Fruit fly (Drosophila melanogaster) whole organism: ENCODE data around the gene Cyt-c1.

Experiments
- CG8478 ChIP-seq: fragments of >200 bp; optimal IDR thresholded peaks from 2 replicates; lab custom pipeline; 2018; ENCODE audit warnings: inconsistent platforms
- Dll ChIP-seq: fragments of >200 bp; optimal IDR thresholded peaks from 2 replicates; lab custom pipeline; 2017
- EcR ChIP-seq, 2 experiments: fragments of >200 bp; optimal IDR thresholded peaks; 2 replicates each; lab custom pipeline; 2017; ENCODE audit warnings: missing biosample characterization in 2 of 2, missing genetic modification characterization in 2 of 2, missing genetic modification reagents in 2 of 2
- pan ChIP-seq: fragments of >200 bp; optimal IDR thresholded peaks from 2 replicates; lab custom pipeline; 2017
- psq ChIP-seq: fragments of >200 bp; optimal IDR thresholded peaks from 2 replicates; lab custom pipeline; 2017
- usp ChIP-seq: fragments of >200 bp; optimal IDR thresholded peaks from 2 replicates; lab custom pipeline; 2017; ENCODE audit warnings: missing biosample characterization, missing genetic modification characterization, mixed read lengths

DNA sequence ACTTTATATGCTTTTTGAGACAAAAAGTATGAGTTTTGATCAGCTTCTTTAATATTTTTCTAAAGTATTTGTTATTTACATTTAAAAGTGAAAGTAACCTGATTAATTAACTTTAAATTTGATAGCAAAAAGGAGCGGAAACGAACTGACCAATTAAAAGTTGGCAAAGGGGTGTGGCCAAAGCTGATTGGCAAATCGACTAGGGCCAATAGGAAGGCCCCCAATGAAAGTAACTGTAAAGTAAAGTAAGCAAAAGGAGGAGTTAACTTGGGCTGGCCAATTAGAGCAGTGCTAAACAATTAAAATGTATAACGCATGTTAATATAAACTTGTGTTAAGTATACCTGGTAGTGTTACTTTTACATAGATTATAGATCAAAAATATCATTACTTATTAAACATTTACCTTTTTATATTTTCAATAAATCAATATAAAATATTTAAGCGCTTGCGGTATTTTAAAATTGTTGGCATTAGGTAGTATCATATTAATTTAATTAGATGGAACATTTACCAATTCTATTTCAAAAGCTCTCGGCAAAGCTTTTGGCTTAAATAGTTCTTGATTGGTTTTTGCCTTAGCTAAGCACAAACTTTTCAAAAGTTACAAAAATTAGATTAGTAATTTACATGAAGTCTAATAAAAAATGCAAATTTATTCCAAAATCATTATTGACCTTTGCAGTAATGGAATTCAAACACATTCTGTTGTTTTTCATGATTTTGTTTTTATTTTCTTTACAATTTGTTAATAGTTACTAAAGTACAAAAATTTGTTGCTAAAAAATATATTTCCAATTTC lies 16.9 kb upstream of the Cyt-c1 start:
- TF ChIP-seq psq (lab: Kevin White, UChicago), result no peak
- no peak for TF ChIP-seq pan (lab: Kevin White, UChicago)
- no peak for TF ChIP-seq EcR (GFP tag; optimal IDR thresholded peaks at IDR 0.05; lab: Kevin White, UChicago)
- TF ChIP-seq usp (GFP tag; lab: Kevin White, UChicago), result no peak
- TF ChIP-seq Dll (lab: Kevin White, UChicago), result no peak
- no peak for TF ChIP-seq CG8478
